Fruit fly (Drosophila melanogaster) whole organism, embryonic: ENCODE data around the gene CG17666.

Source experiments
- CG10431 ChIP-seq: fragments of 200-800 bp; sonication (Bioruptor generic); optimal IDR thresholded peaks from 3 replicates; lab custom pipeline; 2018; ENCODE audit warnings: missing biosample characterization, mild to moderate bottlenecking, missing genetic modification characterization
- CG10959 ChIP-seq: fragments of 200-800 bp; sonication (Bioruptor generic); IDR thresholded peaks from 2 replicates; pipeline ENCODE4 v1.3.6; 2022; ENCODE audit warnings: missing biosample characterization, missing genetic modification characterization
- CG12299 ChIP-seq: fragments of 200-800 bp; sonication (Bioruptor generic); optimal IDR thresholded peaks from 2 replicates; lab custom pipeline; 2018; ENCODE audit warnings: missing biosample characterization, mild to moderate bottlenecking, missing genetic modification characterization
- CG1233 ChIP-seq: fragments of 200-800 bp; sonication (Bioruptor generic); optimal IDR thresholded peaks from 4 replicates; lab custom pipeline; 2018; ENCODE audit warnings: missing biosample characterization, mild to moderate bottlenecking, missing genetic modification characterization
- CG12769 ChIP-seq: fragments of 200-800 bp; sonication (Bioruptor generic); optimal IDR thresholded peaks from 2 replicates; lab custom pipeline; 2019; ENCODE audit warnings: missing biosample characterization, mild to moderate bottlenecking, missing genetic modification characterization, moderate library complexity
- CG13296 ChIP-seq: fragments of 200-800 bp; sonication (Bioruptor generic); optimal IDR thresholded peaks from 3 replicates; lab custom pipeline; 2018; ENCODE audit warnings: missing biosample characterization, mild to moderate bottlenecking, missing genetic modification characterization
- CG13894 ChIP-seq: fragments of 200-800 bp; sonication (Bioruptor generic); optimal IDR thresholded peaks from 3 replicates; lab custom pipeline; 2018; ENCODE audit warnings: missing biosample characterization, mild to moderate bottlenecking, missing genetic modification characterization, moderate library complexity
- CG14050 ChIP-seq: fragments of 200-800 bp; sonication (Bioruptor generic); IDR thresholded peaks from 3 replicates; pipeline ENCODE4 v1.3.6; 2022; ENCODE audit warnings: missing biosample characterization, missing genetic modification characterization
- CG18599 ChIP-seq: fragments of 200-800 bp; sonication (Bioruptor generic); optimal IDR thresholded peaks from 3 replicates; lab custom pipeline; 2017; ENCODE audit warnings: missing biosample characterization, missing genetic modification characterization, mild to moderate bottlenecking, moderate library complexity, missing genetic modification reagents
- CG2712 ChIP-seq: fragments of 200-800 bp; optimal IDR thresholded peaks from 3 replicates; lab custom pipeline; 2019; ENCODE audit warnings: missing biosample characterization, mild to moderate bottlenecking, missing genetic modification characterization, moderate library complexity
- CG32767 ChIP-seq: fragments of 200-800 bp; sonication (Bioruptor generic); IDR thresholded peaks from 2 replicates; pipeline ENCODE4 v1.3.6; 2022; ENCODE audit warnings: missing biosample characterization, missing genetic modification characterization
- CG3407 ChIP-seq: fragments of 200-800 bp; sonication (Bioruptor generic); optimal IDR thresholded peaks from 2 replicates; lab custom pipeline; 2018; ENCODE audit warnings: missing biosample characterization, mild to moderate bottlenecking, missing genetic modification characterization
- CG34224 ChIP-seq: fragments of 200-800 bp; sonication (Bioruptor generic); IDR thresholded peaks from 3 replicates; pipeline ENCODE4 v1.3.6; 2022; ENCODE audit warnings: missing biosample characterization, missing genetic modification characterization; ENCODE audit not compliant: partially characterized antibody
- CG4707 ChIP-seq: fragments of 200-800 bp; sonication (Bioruptor generic); optimal IDR thresholded peaks from 2 replicates; lab custom pipeline; 2018; ENCODE audit warnings: missing biosample characterization, mild to moderate bottlenecking, missing genetic modification characterization, moderate library complexity
- CG6765 ChIP-seq: fragments of 200-800 bp; sonication (Bioruptor generic); optimal IDR thresholded peaks from 3 replicates; lab custom pipeline; 2017; ENCODE audit warnings: missing biosample characterization, mild to moderate bottlenecking, missing genetic modification characterization
- CG7372 ChIP-seq: fragments of 200-800 bp; sonication (Bioruptor generic); IDR thresholded peaks from 2 replicates; pipeline ENCODE4 v1.3.6; 2022; ENCODE audit warnings: missing biosample characterization, missing genetic modification characterization
- CG8290 ChIP-seq, 3 experiments: fragments of 200-800 bp; sonication (Bioruptor generic); optimal IDR thresholded peaks; 2 replicates each; lab custom pipeline; 2016 to 2019; ENCODE audit warnings: missing biosample characterization in 3 of 3, missing genetic modification characterization in 3 of 3, mild to moderate bottlenecking in 2 of 3, moderate library complexity in 1 of 3
- Ets97D ChIP-seq: fragments of 200-800 bp; sonication (Bioruptor generic); optimal IDR thresholded peaks from 3 replicates; lab custom pipeline; 2016; ENCODE audit warnings: missing biosample characterization, missing genetic modification characterization
- HLH4C ChIP-seq: fragments of 200-800 bp; sonication (Bioruptor generic); IDR thresholded peaks from 3 replicates; pipeline ENCODE4 v1.3.6; 2022; ENCODE audit warnings: missing biosample characterization, missing genetic modification characterization; ENCODE audit not compliant: partially characterized antibody
- Hey ChIP-seq: fragments of 200-800 bp; sonication (Bioruptor generic); optimal IDR thresholded peaks from 3 replicates; lab custom pipeline; 2018; ENCODE audit warnings: missing biosample characterization, mild to moderate bottlenecking, missing genetic modification characterization
- Hr3 ChIP-seq: fragments of 200-800 bp; sonication (Bioruptor generic); optimal IDR thresholded peaks from 3 replicates; lab custom pipeline; 2016; ENCODE audit warnings: missing biosample characterization, missing genetic modification characterization
- MESR4 ChIP-seq: fragments of 200-800 bp; sonication (Bioruptor generic); optimal IDR thresholded peaks from 2 replicates; lab custom pipeline; 2018; ENCODE audit warnings: missing biosample characterization, mild to moderate bottlenecking, missing genetic modification characterization, moderate library complexity
- Max ChIP-seq: fragments of 200-800 bp; sonication (Bioruptor generic); optimal IDR thresholded peaks from 2 replicates; lab custom pipeline; 2016; ENCODE audit warnings: missing biosample characterization, mild to moderate bottlenecking, missing genetic modification characterization
- Nf-YA ChIP-seq: fragments of 200-800 bp; sonication (Bioruptor generic); IDR thresholded peaks from 2 replicates; pipeline ENCODE4 v1.3.6; 2022; ENCODE audit warnings: missing biosample characterization, missing genetic modification characterization
- Nf-YC ChIP-seq: fragments of 200-800 bp; optimal IDR thresholded peaks from 3 replicates; lab custom pipeline; 2019; ENCODE audit warnings: missing biosample characterization, mild to moderate bottlenecking, missing genetic modification characterization, moderate library complexity
- Sox102F ChIP-seq: fragments of 200-800 bp; sonication (Bioruptor generic); optimal IDR thresholded peaks from 2 replicates; lab custom pipeline; 2018; ENCODE audit warnings: missing biosample characterization, mild to moderate bottlenecking, missing genetic modification characterization, moderate library complexity
- Ssrp ChIP-seq: fragments of 200-800 bp; sonication (Bioruptor generic); optimal IDR thresholded peaks from 2 replicates; lab custom pipeline; 2018; ENCODE audit warnings: missing biosample characterization, mild to moderate bottlenecking, missing genetic modification characterization, moderate library complexity
- Stat92E ChIP-seq, 3 experiments: fragments of >200 bp in 2 of 3; fragments of 200-800 bp in 1 of 3; sonication (Bioruptor generic) in 1 of 3; optimal IDR thresholded peaks; 2 replicates each; lab custom pipeline; 2017 to 2019; ENCODE audit warnings: missing biosample characterization in 3 of 3, missing genetic modification characterization in 3 of 3, mild to moderate bottlenecking in 1 of 3, moderate library complexity in 1 of 3
- al ChIP-seq: fragments of 200-800 bp; sonication (Bioruptor generic); IDR thresholded peaks from 2 replicates; pipeline ENCODE4 v1.3.6; 2022; ENCODE audit warnings: missing biosample characterization, missing genetic modification characterization
- amos ChIP-seq: fragments of 200-800 bp; sonication (Bioruptor generic); IDR thresholded peaks from 2 replicates; pipeline ENCODE4 v1.3.6; 2022; ENCODE audit warnings: missing biosample characterization, missing genetic modification characterization; ENCODE audit not compliant: partially characterized antibody
- bbx ChIP-seq: fragments of 200-800 bp; sonication (Bioruptor generic); IDR thresholded peaks from 2 replicates; pipeline ENCODE4 v1.3.6; 2022; ENCODE audit warnings: missing biosample characterization, missing genetic modification characterization; ENCODE audit not compliant: partially characterized antibody
- bsh ChIP-seq, 2 experiments: fragments of 200-800 bp; sonication (Bioruptor generic); optimal IDR thresholded peaks; 2 replicates each; lab custom pipeline; 2017 to 2018; ENCODE audit warnings: mild to moderate bottlenecking in 2 of 2, missing biosample characterization in 2 of 2, missing genetic modification characterization in 2 of 2, moderate library complexity in 1 of 2
- cg ChIP-seq: fragments of 200-800 bp; sonication (Bioruptor generic); optimal IDR thresholded peaks from 3 replicates; lab custom pipeline; 2019; ENCODE audit warnings: missing biosample characterization, mild to moderate bottlenecking, missing genetic modification characterization, moderate library complexity
- dimm ChIP-seq: fragments of 200-800 bp; sonication (Bioruptor generic); IDR thresholded peaks from 2 replicates; pipeline ENCODE4 v1.3.6; 2022; ENCODE audit warnings: missing biosample characterization, missing genetic modification characterization
- ewg ChIP-seq: fragments of 200-800 bp; sonication (Bioruptor generic); optimal IDR thresholded peaks from 3 replicates; lab custom pipeline; 2017; ENCODE audit warnings: mild to moderate bottlenecking, missing biosample characterization, missing genetic modification reagents, missing genetic modification characterization
- ftz-f1 ChIP-seq: fragments of 200-800 bp; sonication (Bioruptor generic); optimal IDR thresholded peaks from 2 replicates; lab custom pipeline; 2016; ENCODE audit warnings: missing biosample characterization, missing genetic modification characterization
- h ChIP-seq: fragments of >200 bp; optimal IDR thresholded peaks from 2 replicates; lab custom pipeline; 2017
- ind ChIP-seq: fragments of 200-800 bp; sonication (Bioruptor generic); optimal IDR thresholded peaks from 3 replicates; lab custom pipeline; 2016; ENCODE audit warnings: missing biosample characterization, missing genetic modification characterization
- knrl ChIP-seq: fragments of 200-800 bp; sonication (Bioruptor generic); IDR thresholded peaks from 3 replicates; pipeline ENCODE4 v1.3.6; 2022; ENCODE audit warnings: missing biosample characterization, missing genetic modification characterization; ENCODE audit not compliant: partially characterized antibody
- lbe ChIP-seq: fragments of 200-800 bp; sonication (Bioruptor generic); optimal IDR thresholded peaks from 2 replicates; lab custom pipeline; 2016; ENCODE audit warnings: missing biosample characterization, mild to moderate bottlenecking, missing genetic modification characterization
- mirr ChIP-seq: fragments of 200-800 bp; sonication (Bioruptor generic); optimal IDR thresholded peaks from 3 replicates; lab custom pipeline; 2018; ENCODE audit warnings: missing biosample characterization, mild to moderate bottlenecking, missing genetic modification characterization
- pan ChIP-seq, 4 experiments: fragments of >200 bp in 3 of 4; fragments of 200-800 bp in 1 of 4; sonication (Bioruptor generic) in 1 of 4; optimal IDR thresholded peaks in 3 of 4; IDR thresholded peaks in 1 of 4; 2 replicates each; pipeline versions ENCODE4 v1.3.6 to Lab custom; 2017 to 2022; ENCODE audit warnings: missing biosample characterization in 2 of 4, missing genetic modification characterization in 2 of 4, mixed read lengths in 1 of 4
- sd ChIP-seq: fragments of 200-800 bp; sonication (Bioruptor generic); optimal IDR thresholded peaks from 3 replicates; lab custom pipeline; 2018; ENCODE audit warnings: missing biosample characterization, mild to moderate bottlenecking, missing genetic modification characterization, moderate library complexity
- slbo ChIP-seq: fragments of 200-800 bp; sonication (Bioruptor generic); IDR thresholded peaks from 2 replicates; pipeline ENCODE4 v1.3.6; 2022; ENCODE audit warnings: missing biosample characterization, missing genetic modification characterization
- so ChIP-seq: fragments of 200-800 bp; sonication (Bioruptor generic); IDR thresholded peaks from 3 replicates; pipeline ENCODE4 v1.3.6; 2022; ENCODE audit warnings: missing biosample characterization, missing genetic modification characterization
- sob ChIP-seq: fragments of 200-800 bp; sonication (Bioruptor generic); IDR thresholded peaks from 2 replicates; pipeline ENCODE4 v1.3.6; 2022; ENCODE audit warnings: missing biosample characterization, missing genetic modification characterization
- tap ChIP-seq: fragments of 200-800 bp; optimal IDR thresholded peaks from 3 replicates; lab custom pipeline; 2019; ENCODE audit warnings: missing biosample characterization, mild to moderate bottlenecking, missing genetic modification characterization, moderate library complexity
- yki ChIP-seq: fragments of >200 bp; optimal IDR thresholded peaks from 3 replicates; lab custom pipeline; 2018

Gene CG17666

DNA sequence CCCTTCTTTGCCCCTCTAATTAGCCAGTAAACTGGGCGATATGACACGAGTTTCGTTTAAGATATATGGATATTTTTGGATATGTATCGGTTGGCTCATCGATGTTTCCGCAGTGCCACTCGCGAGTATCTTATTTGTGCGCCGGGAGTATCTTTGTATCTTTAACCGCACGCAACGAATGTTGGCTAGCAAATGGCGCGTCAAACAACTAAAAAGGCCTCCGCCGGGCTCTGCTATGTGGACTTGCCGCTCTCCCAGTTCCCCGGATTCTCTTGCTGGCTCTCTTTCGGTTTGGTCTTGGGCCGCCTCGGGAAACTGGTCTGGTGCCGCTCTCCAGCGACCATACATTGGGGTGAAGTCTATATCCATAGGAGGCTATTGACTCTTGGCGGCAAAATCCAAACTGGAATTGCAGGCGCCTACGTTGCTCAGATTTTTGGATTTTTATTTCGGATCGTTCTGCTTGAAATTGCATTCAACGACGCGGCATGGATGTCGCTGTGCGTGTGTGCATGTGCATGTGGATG lies 51.3 kb downstream of the CG17666 start (continued):
- peak; percentile 56 for TF ChIP-seq CG10431
- TF ChIP-seq Nf-YA = 0 out of 2 replicates have a peak, but pooled peaks have one; percentile 28
- TF ChIP-seq slbo (GFP tag; lab: Robert Waterston, UW) = 0 out of 2 replicates have a peak, but pooled peaks have one; percentile 3
- TF ChIP-seq pan (optimal IDR thresholded peaks at IDR 0.05; lab: Kevin White, UChicago) = no peak
- TF ChIP-seq pan (GFP tag; optimal IDR thresholded peaks at IDR 0.05 in 1 of 2, IDR thresholded peaks at IDR 0.05 in 1 of 2) = peak in 1 of 2 experiments; percentile 24
- TF ChIP-seq CG13296 (GFP tag; lab: Kevin White, UChicago) = peak; percentile 35
- no peak for TF ChIP-seq sob (GFP tag; lab: Robert Waterston, UW)
- TF ChIP-seq Ssrp (tag; lab: Kevin White, UChicago) = no peak
- no peak for TF ChIP-seq ftz-f1 (GFP tag; lab: Kevin White, UChicago)
- no peak for TF ChIP-seq CG14050
- 0 out of 3 replicates have a peak, but pooled peaks have one; percentile 36 for TF ChIP-seq HLH4C
- TF ChIP-seq Max (GFP tag; lab: Kevin White, UChicago) = no peak
- TF ChIP-seq dimm (GFP tag; lab: Robert Waterston, UW) = no peak
- peak; percentile 27 for TF ChIP-seq cg (GFP tag; lab: Kevin White, UChicago)
- no peak for TF ChIP-seq CG10959 (GFP tag; lab: Robert Waterston, UW)
- no peak for TF ChIP-seq CG6765 (GFP tag; lab: Kevin White, UChicago)
- no peak; the same call in 1 of the 2 replicates for TF ChIP-seq amos (GFP tag; lab: Robert Waterston, UW)
- peak; percentile 59 for TF ChIP-seq CG13894 (tag; lab: Kevin White, UChicago)
- no peak for TF ChIP-seq CG8290 (GFP tag; optimal IDR thresholded peaks at IDR 0.05; lab: Kevin White, UChicago)
- peak in 1 of 2 experiments; percentile 45 for TF ChIP-seq CG8290 (tag; optimal IDR thresholded peaks at IDR 0.05; lab: Kevin White, UChicago)
- TF ChIP-seq CG2712 (tag; lab: Kevin White, UChicago) = peak; percentile 13
- TF ChIP-seq sd = peak; percentile 69
- 0 out of 3 replicates have a peak, but pooled peaks have one; percentile 30 for TF ChIP-seq CG34224 (GFP tag; lab: Robert Waterston, UW)
- TF ChIP-seq bbx (GFP tag; lab: Robert Waterston, UW) = peak; percentile 58
- TF ChIP-seq h (lab: Kevin White, UChicago) = no peak
- TF ChIP-seq CG18599 (GFP tag; lab: Kevin White, UChicago) = peak; percentile 0
- peak in 1 of 2 experiments; percentile 29 for TF ChIP-seq bsh (GFP tag; optimal IDR thresholded peaks at IDR 0.05; lab: Kevin White, UChicago)
- TF ChIP-seq CG32767 (GFP tag; lab: Robert Waterston, UW) = 0 out of 2 replicates have a peak, but pooled peaks have one; percentile 16
- TF ChIP-seq mirr (GFP tag; lab: Kevin White, UChicago) = peak; percentile 20
- TF ChIP-seq lbe (GFP tag; lab: Kevin White, UChicago) = peak; percentile 20
- no peak for TF ChIP-seq Sox102F (GFP tag; lab: Kevin White, UChicago)
- TF ChIP-seq tap = no peak
- TF ChIP-seq Hr3 (GFP tag; lab: Kevin White, UChicago) = no peak
- TF ChIP-seq CG12769 (tag; lab: Kevin White, UChicago) = peak; percentile 83
- peak; percentile 59 for TF ChIP-seq yki
- no peak for TF ChIP-seq Hey (tag; lab: Kevin White, UChicago)
- TF ChIP-seq Stat92E (GFP tag; optimal IDR thresholded peaks at IDR 0.05; lab: Kevin White, UChicago) = peak in 1 of 3 experiments; percentile 23
- no peak for TF ChIP-seq al (GFP tag; lab: Robert Waterston, UW)
- TF ChIP-seq CG12299 (tag; lab: Kevin White, UChicago) = peak; percentile 7
- peak; percentile 28 for TF ChIP-seq CG1233 (GFP tag; lab: Kevin White, UChicago)
- peak; percentile 59 for TF ChIP-seq ewg (GFP tag; lab: Kevin White, UChicago)
- no peak for TF ChIP-seq knrl (GFP tag; lab: Robert Waterston, UW)
- no peak for TF ChIP-seq CG7372 (GFP tag; lab: Robert Waterston, UW)
- TF ChIP-seq CG3407 (GFP tag; lab: Kevin White, UChicago) = no peak
- TF ChIP-seq MESR4 (GFP tag; lab: Kevin White, UChicago) = no peak
- peak; percentile 46; the same call in 1 of the 3 replicates for TF ChIP-seq so (GFP tag; lab: Robert Waterston, UW)
- TF ChIP-seq ind = no peak
- peak; percentile 49 for TF ChIP-seq Nf-YC (tag; lab: Kevin White, UChicago)
- TF ChIP-seq Ets97D = no peak
- TF ChIP-seq CG4707 (GFP tag; lab: Kevin White, UChicago) = no peak
